Worm (Caenorhabditis elegans): Measurements from ENCODE around the gene F28C1.1.

ce11 chrV:12467755-12468154, 17.1 kb downstream of the F28C1.1 start:
- TF ChIP-seq ces-1 (GFP tag; optimal IDR thresholded peaks at IDR 0.05) (no peak), lin-13 (tag; optimal IDR thresholded peaks at IDR 0.05) (no peak), unc-62 (GFP tag; optimal IDR thresholded peaks at IDR 0.05) (no peak), mls-2 (tag; optimal IDR thresholded peaks at IDR 0.05) (no peak), snpc-4 (tag; optimal IDR thresholded peaks at IDR 0.05) (no peak), lsy-2 (tag; optimal IDR thresholded peaks at IDR 0.05) (no peak)

All from whole organism, mixed stage, embryonic.